Worm (Caenorhabditis elegans) whole organism, young adult: ENCODE data around the gene F52C9.5.

Experiments used
- F10E7.11 ChIP-seq: sonication (generic microtip); optimal IDR thresholded peaks from 2 replicates; lab custom pipeline; 2017; ENCODE audit warnings: mild to moderate bottlenecking, missing genetic modification characterization, moderate library complexity, missing compliant biosample characterization
- T07F8.4 ChIP-seq: sonication (generic microtip); optimal IDR thresholded peaks from 2 replicates; lab custom pipeline; 2016; ENCODE audit warnings: mild to moderate bottlenecking, missing genetic modification characterization, moderate library complexity, missing compliant biosample characterization
- ccch-3 ChIP-seq: fragments of 200-800 bp; sonication (Bioruptor generic); optimal IDR thresholded peaks from 2 replicates; lab custom pipeline; 2018; ENCODE audit warnings: mild to moderate bottlenecking, missing genetic modification characterization, missing compliant biosample characterization
- him-1 ChIP-seq: sonication (generic microtip); optimal IDR thresholded peaks from 2 replicates; lab custom pipeline; 2016; ENCODE audit warnings: missing genotype, missing genetic modification reagents, missing genetic modification characterization, missing compliant biosample characterization
- nhr-27 ChIP-seq: fragments of 200-800 bp; sonication (Bioruptor generic); optimal IDR thresholded peaks from 2 replicates; lab custom pipeline; 2018; ENCODE audit warnings: mild to moderate bottlenecking, missing genetic modification characterization, moderate library complexity, missing compliant biosample characterization
- unc-62 ChIP-seq: fragments of 150-350 bp; optimal IDR thresholded peaks from 2 replicates; lab custom pipeline; 2014; ENCODE audit warnings: missing biosample characterization, missing genetic modification reagents, missing genetic modification characterization

DNA sequence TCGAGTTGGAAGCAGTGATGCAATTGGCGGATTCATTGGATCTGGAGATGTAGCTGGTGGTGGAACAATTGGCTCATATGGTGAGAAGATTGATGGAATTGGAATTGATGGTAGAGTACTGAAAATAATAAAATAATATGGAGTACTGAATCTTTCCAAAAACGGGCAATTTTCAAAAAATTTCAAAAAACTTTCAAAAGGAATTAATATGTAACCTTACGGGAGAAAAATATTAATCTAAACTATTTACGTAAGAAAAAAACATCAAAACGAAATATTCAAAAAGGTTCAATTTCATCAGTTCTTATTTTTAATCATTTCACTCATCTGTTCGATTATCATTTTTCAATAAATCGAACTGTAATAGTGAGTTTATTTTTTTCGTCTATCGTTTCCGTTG lies 32.2 kb upstream of the F52C9.5 start, which contains the start of gene ZC395.4:
- no peak for TF ChIP-seq unc-62 (GFP tag; lab: Kevin White, UChicago)
- TF ChIP-seq him-1 (tag; lab: Kevin White, UChicago) = no peak
- no peak for TF ChIP-seq F10E7.11
- no peak for TF ChIP-seq ccch-3 (GFP tag; lab: Kevin White, UChicago)
- TF ChIP-seq T07F8.4 (tag; lab: Kevin White, UChicago) = no peak
- TF ChIP-seq nhr-27 (tag; lab: Kevin White, UChicago) = no peak
